Worm (Caenorhabditis elegans) whole organism, L4 larva: ENCODE data around the gene W04D12.1.
A peak's percentile ranks its signal among the peaks of the same experiment; 100 is the strongest.

ENCODE experiments used
- D1046.2 ChIP-seq: fragments of 200-800 bp; sonication (Bioruptor generic); IDR thresholded peaks from 2 replicates; pipeline ENCODE4 v1.3.6; 2022; ENCODE audit warnings: missing genetic modification characterization, missing compliant biosample characterization
- F10B5.3 ChIP-seq: sonication (generic microtip); optimal IDR thresholded peaks from 2 replicates; lab custom pipeline; 2016; ENCODE audit warnings: mild to moderate bottlenecking, missing genetic modification characterization, missing compliant biosample characterization
- F26F4.8 ChIP-seq: fragments of 200-800 bp; sonication (Bioruptor generic); conservative IDR thresholded peaks from 2 replicates; pipeline ENCODE4 v1.3.6; 2022; ENCODE audit warnings: missing genetic modification characterization, missing compliant biosample characterization
- F49E8.2 ChIP-seq: sonication (generic microtip); optimal IDR thresholded peaks from 2 replicates; lab custom pipeline; 2016; ENCODE audit warnings: missing compliant biosample characterization, mild to moderate bottlenecking, missing genetic modification characterization, borderline replicate concordance
- T20F7.1 ChIP-seq: fragments of 200-800 bp; sonication (Bioruptor generic); optimal IDR thresholded peaks from 2 replicates; lab custom pipeline; 2018; ENCODE audit warnings: mild to moderate bottlenecking, missing genetic modification characterization, missing compliant biosample characterization
- Y105C5A.15 ChIP-seq: fragments of 200-800 bp; sonication (Bioruptor generic); IDR thresholded peaks from 2 replicates; pipeline ENCODE4 v1.3.6; 2022; ENCODE audit warnings: missing genetic modification characterization, missing compliant biosample characterization
- Y75B8A.6 ChIP-seq: fragments of 200-800 bp; sonication (Bioruptor generic); IDR thresholded peaks from 2 replicates; pipeline ENCODE4 v1.3.6; 2022; ENCODE audit warnings: missing genetic modification reagents, missing genetic modification characterization, missing compliant biosample characterization
- ZK546.5 ChIP-seq, 2 experiments: sonication (generic microtip); optimal IDR thresholded peaks; 2 replicates each; lab custom pipeline; 2017; ENCODE audit warnings: missing biosample characterization in 2 of 2, missing genetic modification characterization in 2 of 2
- aha-1 ChIP-seq: fragments of 150-350 bp; peaks from one replicate; lab custom pipeline; 2014; ENCODE audit warnings: missing biosample characterization, missing genetic modification characterization
- ama-1 ChIP-seq: fragments of 150-350 bp; optimal IDR thresholded peaks from 2 replicates; lab custom pipeline; 2014; ENCODE audit warnings: inconsistent platforms, mixed read lengths
- ceh-28 ChIP-seq: fragments of 150-350 bp; optimal IDR thresholded peaks from 2 replicates; lab custom pipeline; 2014; ENCODE audit warnings: missing biosample characterization, missing genetic modification reagents, missing genetic modification characterization
- ceh-32 ChIP-seq: sonication (generic microtip); optimal IDR thresholded peaks from 2 replicates; lab custom pipeline; 2016; ENCODE audit warnings: mild to moderate bottlenecking, missing genetic modification characterization, missing compliant biosample characterization; ENCODE audit not compliant: poor library complexity
- ceh-44 ChIP-seq: fragments of 200-800 bp; sonication (Bioruptor generic); IDR thresholded peaks from 2 replicates; pipeline ENCODE4 v1.3.6; 2022; ENCODE audit warnings: missing genetic modification reagents, missing genetic modification characterization, missing compliant biosample characterization
- ceh-62 ChIP-seq: sonication (generic microtip); optimal IDR thresholded peaks from 2 replicates; lab custom pipeline; 2017; ENCODE audit warnings: missing biosample characterization, missing genetic modification characterization
- ceh-82 ChIP-seq: sonication (generic microtip); optimal IDR thresholded peaks from 2 replicates; lab custom pipeline; 2017; ENCODE audit warnings: missing biosample characterization, missing genetic modification characterization
- ces-1 ChIP-seq: fragments of 150-350 bp; sonication (generic microtip); optimal IDR thresholded peaks from 4 replicates; lab custom pipeline; 2014; ENCODE audit warnings: missing biosample characterization, missing genetic modification reagents, missing genetic modification characterization
- cey-2 ChIP-seq: sonication (generic microtip); optimal IDR thresholded peaks from 3 replicates; lab custom pipeline; 2017; ENCODE audit warnings: missing genetic modification characterization, mild to moderate bottlenecking, missing compliant biosample characterization, antibody characterized with exemption, borderline replicate concordance; ENCODE audit not compliant: insufficient read depth
- daf-16 ChIP-seq, 3 experiments: sonication (generic microtip); optimal IDR thresholded peaks; 2 replicates each; lab custom pipeline; 2016 to 2017; ENCODE audit warnings: missing genetic modification characterization in 3 of 3, missing genetic modification reagents in 3 of 3, mild to moderate bottlenecking in 2 of 3, missing compliant biosample characterization in 2 of 3, missing biosample characterization in 1 of 3, moderate library complexity in 1 of 3
- dmd-6 ChIP-seq: fragments of 200-800 bp; sonication (Bioruptor generic); IDR thresholded peaks from 2 replicates; pipeline ENCODE4 v1.3.6; 2022; ENCODE audit warnings: missing genetic modification reagents, missing genetic modification characterization, missing compliant biosample characterization
- dpl-1 ChIP-seq: fragments of 150-350 bp; optimal IDR thresholded peaks from 2 replicates; lab custom pipeline; 2014; ENCODE audit warnings: missing biosample characterization, missing genetic modification reagents, missing genetic modification characterization
- fkh-10 ChIP-seq: fragments of 150-350 bp; optimal IDR thresholded peaks from 2 replicates; lab custom pipeline; 2014; ENCODE audit warnings: missing biosample characterization, missing genetic modification reagents, missing genetic modification characterization
- hlh-11 ChIP-seq: fragments of 200-800 bp; sonication (Bioruptor generic); optimal IDR thresholded peaks from 2 replicates; lab custom pipeline; 2018; ENCODE audit warnings: mild to moderate bottlenecking, missing genetic modification characterization, missing compliant biosample characterization
- hlh-30 ChIP-seq: sonication (generic microtip); optimal IDR thresholded peaks from 2 replicates; lab custom pipeline; 2017; ENCODE audit warnings: antibody characterized with exemption, mild to moderate bottlenecking, missing genetic modification characterization, missing compliant biosample characterization; ENCODE audit not compliant: insufficient read depth
- hmg-1.1 ChIP-seq: fragments of 200-800 bp; sonication (Bioruptor generic); IDR thresholded peaks from 2 replicates; pipeline ENCODE4 v1.3.6; 2022; ENCODE audit warnings: missing genetic modification reagents, missing genetic modification characterization, missing compliant biosample characterization
- jun-1 ChIP-seq: fragments of 150-350 bp; optimal IDR thresholded peaks from 2 replicates; lab custom pipeline; 2014; ENCODE audit warnings: missing biosample characterization, missing genetic modification reagents, missing genetic modification characterization
- lin-39 ChIP-seq: fragments of 150-350 bp; optimal IDR thresholded peaks from 2 replicates; lab custom pipeline; 2014; ENCODE audit warnings: missing biosample characterization, missing genetic modification reagents, missing genetic modification characterization
- madf-5 ChIP-seq, 2 experiments: fragments of 200-800 bp; sonication (Bioruptor generic); IDR thresholded peaks; 2 replicates each; pipeline ENCODE4 v1.3.6; 2022; ENCODE audit warnings: missing compliant biosample characterization in 2 of 2, missing genetic modification characterization in 2 of 2
- mdl-1 ChIP-seq, 2 experiments: fragments of 150-350 bp in 1 of 2; sonication (generic microtip) in 1 of 2; optimal IDR thresholded peaks; 2 replicates each; lab custom pipeline; 2014 to 2017; ENCODE audit warnings: missing biosample characterization in 2 of 2, missing genetic modification characterization in 2 of 2
- mdt-29 ChIP-seq: fragments of 200-800 bp; sonication (Bioruptor generic); IDR thresholded peaks from 2 replicates; pipeline ENCODE4 v1.3.6; 2022; ENCODE audit warnings: missing genetic modification reagents, missing genetic modification characterization, missing compliant biosample characterization
- mes-2 ChIP-seq: sonication (generic microtip); optimal IDR thresholded peaks from 2 replicates; lab custom pipeline; 2016; ENCODE audit warnings: missing genotype, mild to moderate bottlenecking, missing genetic modification characterization, missing compliant biosample characterization; ENCODE audit not compliant: poor library complexity, severe bottlenecking
- mxl-2 ChIP-seq: fragments of 200-800 bp; sonication (Bioruptor generic); conservative IDR thresholded peaks from 2 replicates; pipeline ENCODE4 v1.3.6; 2022; ENCODE audit warnings: missing genetic modification reagents, missing genetic modification characterization, missing compliant biosample characterization
- nhr-10 ChIP-seq: fragments of 150-350 bp; optimal IDR thresholded peaks from 2 replicates; lab custom pipeline; 2014; ENCODE audit warnings: missing biosample characterization, missing genetic modification characterization
- nhr-25 ChIP-seq: sonication (generic microtip); optimal IDR thresholded peaks from 2 replicates; lab custom pipeline; 2017; ENCODE audit warnings: missing genetic modification characterization, mild to moderate bottlenecking, missing compliant biosample characterization, antibody characterized with exemption, moderate library complexity, borderline replicate concordance; ENCODE audit not compliant: insufficient read depth
- nhr-28 ChIP-seq: fragments of 150-350 bp; optimal IDR thresholded peaks from 2 replicates; lab custom pipeline; 2014; ENCODE audit warnings: missing biosample characterization, missing genetic modification characterization
- nhr-41 ChIP-seq: fragments of 200-800 bp; sonication (Bioruptor generic); IDR thresholded peaks from 2 replicates; pipeline ENCODE4 v1.3.6; 2022; ENCODE audit warnings: missing genetic modification reagents, missing genetic modification characterization, missing compliant biosample characterization
- nhr-42 ChIP-seq: fragments of 200-800 bp; sonication (Bioruptor generic); IDR thresholded peaks from 2 replicates; pipeline ENCODE4 v1.3.6; 2022; ENCODE audit warnings: missing genetic modification characterization, missing compliant biosample characterization
- nhr-76 ChIP-seq: fragments of 150-350 bp; optimal IDR thresholded peaks from 2 replicates; lab custom pipeline; 2014; ENCODE audit warnings: missing biosample characterization, missing genetic modification characterization
- nhr-77 ChIP-seq: fragments of 150-350 bp; optimal IDR thresholded peaks from 2 replicates; lab custom pipeline; 2014; ENCODE audit warnings: missing biosample characterization, missing genetic modification characterization
- pha-4 ChIP-seq, 2 experiments: fragments of 150-350 bp in 1 of 2; fragments of 200-800 bp in 1 of 2; sonication (Bioruptor generic) in 1 of 2; IDR thresholded peaks in 1 of 2; optimal IDR thresholded peaks in 1 of 2; 2 replicates each; pipeline versions ENCODE4 v1.3.6 to Lab custom; 2014 to 2022; ENCODE audit warnings: missing genetic modification characterization in 2 of 2, missing genetic modification reagents in 2 of 2, missing biosample characterization in 1 of 2, missing compliant biosample characterization in 1 of 2
- rbr-2 ChIP-seq: sonication (generic microtip); optimal IDR thresholded peaks from 2 replicates; lab custom pipeline; 2016; ENCODE audit warnings: missing genotype, missing genetic modification characterization, missing compliant biosample characterization
- saeg-2 ChIP-seq: fragments of 200-800 bp; sonication (Bioruptor generic); IDR thresholded peaks from 2 replicates; pipeline ENCODE4 v1.3.6; 2022; ENCODE audit warnings: missing genetic modification reagents, missing genetic modification characterization, missing compliant biosample characterization
- set-16 ChIP-seq: fragments of 200-800 bp; sonication (Bioruptor generic); IDR thresholded peaks from 2 replicates; pipeline ENCODE4 v1.3.6; 2022; ENCODE audit warnings: missing genetic modification reagents, missing genetic modification characterization, missing compliant biosample characterization
- tra-1 ChIP-seq: fragments of 200-800 bp; sonication (Bioruptor generic); IDR thresholded peaks from 2 replicates; pipeline ENCODE4 v1.3.6; 2022; ENCODE audit warnings: missing genetic modification reagents, missing genetic modification characterization, missing compliant biosample characterization
- unc-39 ChIP-seq: sonication (generic microtip); optimal IDR thresholded peaks from 2 replicates; lab custom pipeline; 2017; ENCODE audit warnings: missing biosample characterization, missing genetic modification characterization
- unc-62 ChIP-seq, 3 experiments: fragments of 150-350 bp in 1 of 3; sonication (generic microtip); optimal IDR thresholded peaks in 2 of 3; peaks in 1 of 3; 1 replicate in 1 of 3; 2 replicates in 2 of 3; lab custom pipeline; 2014 to 2017; ENCODE audit warnings: missing biosample characterization in 3 of 3, missing genetic modification characterization in 3 of 3, missing genetic modification reagents in 3 of 3, missing genotype in 1 of 3
- vab-7 ChIP-seq: fragments of 200-800 bp; sonication (Bioruptor generic); IDR thresholded peaks from 2 replicates; pipeline ENCODE4 v1.3.6; 2022; ENCODE audit warnings: missing genetic modification reagents, missing genetic modification characterization, missing compliant biosample characterization
- zip-11 ChIP-seq: fragments of 200-800 bp; sonication (Bioruptor generic); IDR thresholded peaks from 2 replicates; pipeline ENCODE4 v1.3.6; 2022; ENCODE audit warnings: missing genetic modification characterization, missing compliant biosample characterization
- zip-2 ChIP-seq: fragments of 150-350 bp; optimal IDR thresholded peaks from 2 replicates; lab custom pipeline; 2014; ENCODE audit warnings: missing biosample characterization, missing genetic modification characterization
- ztf-11 ChIP-seq: fragments of 150-350 bp; optimal IDR thresholded peaks from 2 replicates; lab custom pipeline; 2014; ENCODE audit warnings: missing biosample characterization, missing genetic modification characterization
- ztf-7 ChIP-seq: fragments of 150-350 bp; optimal IDR thresholded peaks from 2 replicates; lab custom pipeline; 2014; ENCODE audit warnings: missing biosample characterization, missing genetic modification characterization

Gene W04D12.1

DNA sequence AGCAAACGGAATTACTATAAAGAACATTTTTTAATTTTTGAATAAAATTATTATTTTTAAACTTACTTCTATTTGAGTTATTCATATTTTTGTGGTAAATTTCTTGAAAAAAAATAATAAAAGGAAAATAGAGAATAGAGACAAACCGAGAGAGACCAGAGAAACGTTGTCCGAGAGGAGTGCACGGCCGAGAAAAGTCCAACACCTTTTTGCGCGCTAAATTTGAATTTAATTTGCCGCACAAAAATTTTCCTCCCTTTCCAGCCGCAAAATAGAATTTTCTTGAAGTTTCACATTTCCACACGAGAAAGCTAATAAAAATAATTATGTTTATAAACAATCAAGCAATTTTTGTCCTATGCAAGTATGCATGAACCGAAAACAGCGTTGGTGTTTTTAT lies 35.0 kb downstream of the W04D12.1 start, which contains the start of the genes F01F1.11 and F01F1.3 (continued):
- TF ChIP-seq set-16 (GFP tag; lab: Robert Waterston, UW): no peak
- TF ChIP-seq nhr-10 (tag; lab: Kevin White, UChicago): no peak
- no peak for TF ChIP-seq ceh-82
- no peak for TF ChIP-seq ceh-44
- 0 out of 2 replicates have a peak, but pooled peaks have one; percentile 21 for TF ChIP-seq pha-4 (GFP tag; IDR thresholded peaks at IDR 0.05; lab: Robert Waterston, UW)
- no peak for TF ChIP-seq pha-4 (tag; optimal IDR thresholded peaks at IDR 0.05; lab: Kevin White, UChicago)
- no peak for TF ChIP-seq zip-11 (GFP tag; lab: Robert Waterston, UW)
- no peak for TF ChIP-seq ztf-11 (tag; lab: Kevin White, UChicago)
- TF ChIP-seq dpl-1 (GFP tag; lab: Kevin White, UChicago): peak; percentile 98
- TF ChIP-seq ZK546.5 (tag; optimal IDR thresholded peaks at IDR 0.05; lab: Kevin White, UChicago): no peak
- no peak for TF ChIP-seq F10B5.3 (tag; lab: Kevin White, UChicago)
- no peak for TF ChIP-seq nhr-41
- TF ChIP-seq lin-39 (tag; lab: Kevin White, UChicago): no peak
- TF ChIP-seq ama-1 (lab: Kevin White, UChicago): no peak
- peak; percentile 41 for TF ChIP-seq nhr-28 (tag; lab: Kevin White, UChicago)
- no peak for TF ChIP-seq daf-16 (GFP tag; optimal IDR thresholded peaks at IDR 0.05; lab: Kevin White, UChicago)
- peak; percentile 18 for TF ChIP-seq daf-16 (tag; optimal IDR thresholded peaks at IDR 0.05; lab: Kevin White, UChicago)
- TF ChIP-seq fkh-10 (GFP tag; lab: Kevin White, UChicago): no peak
- no peak for TF ChIP-seq nhr-42 (GFP tag; lab: Robert Waterston, UW)
- no peak for TF ChIP-seq ceh-32 (tag; lab: Kevin White, UChicago)
- TF ChIP-seq nhr-76: no peak
- TF ChIP-seq ces-1 (GFP tag; lab: Kevin White, UChicago): no peak
- no peak for TF ChIP-seq F26F4.8 (GFP tag; lab: Robert Waterston, UW)
- peak; percentile 99 for TF ChIP-seq mes-2 (tag; lab: Kevin White, UChicago)
- no peak for TF ChIP-seq mdt-29
- TF ChIP-seq ceh-28 (tag; lab: Kevin White, UChicago): no peak
- TF ChIP-seq aha-1: no peak
- TF ChIP-seq madf-5 (GFP tag; IDR thresholded peaks at IDR 0.05; lab: Robert Waterston, UW): no peak
- no peak for TF ChIP-seq nhr-25 (tag; lab: Kevin White, UChicago)
- TF ChIP-seq F49E8.2 (tag; lab: Kevin White, UChicago): peak; percentile 14
- TF ChIP-seq Y75B8A.6 (GFP tag; lab: Robert Waterston, UW): no peak
- TF ChIP-seq vab-7 (GFP tag; lab: Robert Waterston, UW): no peak
- TF ChIP-seq ceh-62 (tag; lab: Kevin White, UChicago): no peak
- peak; percentile 53 for TF ChIP-seq hlh-30 (tag; lab: Kevin White, UChicago)
- TF ChIP-seq mxl-2: no peak
- no peak for TF ChIP-seq nhr-77 (tag; lab: Kevin White, UChicago)
- no peak for TF ChIP-seq Y105C5A.15 (GFP tag; lab: Robert Waterston, UW)
- TF ChIP-seq unc-62 (GFP tag; optimal IDR thresholded peaks at IDR 0.05 in 1 of 2; lab: Kevin White, UChicago): no peak
- TF ChIP-seq unc-62 (tag; optimal IDR thresholded peaks at IDR 0.05; lab: Kevin White, UChicago): no peak
- peak; percentile 51 for TF ChIP-seq hlh-11 (tag; lab: Kevin White, UChicago)
- TF ChIP-seq tra-1 (GFP tag; lab: Robert Waterston, UW): 0 out of 2 replicates have a peak, but pooled peaks have one; percentile 40
- no peak for TF ChIP-seq jun-1 (tag; lab: Kevin White, UChicago)
- TF ChIP-seq dmd-6: peak; percentile 71
- TF ChIP-seq zip-2 (tag; lab: Kevin White, UChicago): no peak
- no peak for TF ChIP-seq mdl-1 (tag; optimal IDR thresholded peaks at IDR 0.05; lab: Kevin White, UChicago)
- TF ChIP-seq ztf-7 (tag; lab: Kevin White, UChicago): no peak
- peak; percentile 61 for TF ChIP-seq T20F7.1 (GFP tag; lab: Kevin White, UChicago)
- TF ChIP-seq cey-2 (tag; lab: Kevin White, UChicago): no peak
- TF ChIP-seq unc-39 (tag; lab: Kevin White, UChicago): no peak
- no peak for TF ChIP-seq D1046.2 (GFP tag; lab: Robert Waterston, UW)
- TF ChIP-seq saeg-2 (GFP tag; lab: Robert Waterston, UW): no peak
- TF ChIP-seq rbr-2: peak; percentile 44
- TF ChIP-seq hmg-1.1 (GFP tag; lab: Robert Waterston, UW): peak; percentile 58
